Worm (Caenorhabditis elegans) whole organism, early embryonic: ENCODE measurements around the gene Y39G8B.7.

Source experiments
- B0310.2 ChIP-seq: sonication (generic microtip); optimal IDR thresholded peaks from 2 replicates; lab custom pipeline; 2016; ENCODE audit warnings: mild to moderate bottlenecking, missing genetic modification characterization, missing compliant biosample characterization
- F13C5.2 ChIP-seq: sonication (generic microtip); optimal IDR thresholded peaks from 2 replicates; lab custom pipeline; 2017; ENCODE audit warnings: mild to moderate bottlenecking, missing genetic modification characterization, inconsistent platforms, missing compliant biosample characterization
- aly-1 ChIP-seq: sonication (generic microtip); optimal IDR thresholded peaks from 2 replicates; lab custom pipeline; 2016; ENCODE audit warnings: missing genetic modification characterization, missing compliant biosample characterization
- ama-1 ChIP-seq: fragments of 150-350 bp; optimal IDR thresholded peaks from 2 replicates; lab custom pipeline; 2014
- ets-7 ChIP-seq: sonication (generic microtip); optimal IDR thresholded peaks from 2 replicates; lab custom pipeline; 2016; ENCODE audit warnings: missing genotype, missing genetic modification characterization, missing compliant biosample characterization
- flt-1 ChIP-seq: fragments of 200-800 bp; sonication (Bioruptor generic); IDR thresholded peaks from 2 replicates; pipeline ENCODE4 v1.3.6; 2022; ENCODE audit warnings: missing genetic modification characterization, missing compliant biosample characterization
- hmg-4 ChIP-seq: fragments of 200-800 bp; sonication (Bioruptor generic); optimal IDR thresholded peaks from 2 replicates; lab custom pipeline; 2018; ENCODE audit warnings: mild to moderate bottlenecking, missing genetic modification characterization, missing compliant biosample characterization
- hnd-1 ChIP-seq: sonication (generic microtip); optimal IDR thresholded peaks from 2 replicates; lab custom pipeline; 2016; ENCODE audit warnings: missing genetic modification characterization, missing compliant biosample characterization
- scrt-1 ChIP-seq: fragments of 200-800 bp; sonication (Bioruptor generic); IDR thresholded peaks from 2 replicates; pipeline ENCODE4 v1.3.6; 2022; ENCODE audit warnings: missing genetic modification characterization, missing compliant biosample characterization
- tbx-11 ChIP-seq: fragments of 200-800 bp; sonication (Bioruptor generic); IDR thresholded peaks from 2 replicates; pipeline ENCODE4 v1.3.6; 2022; ENCODE audit warnings: missing genetic modification characterization, missing compliant biosample characterization
- tbx-37 ChIP-seq: fragments of 200-800 bp; sonication (Bioruptor generic); conservative IDR thresholded peaks from 2 replicates; pipeline ENCODE4 v1.3.6; 2022; ENCODE audit warnings: missing genetic modification reagents, missing genetic modification characterization, missing compliant biosample characterization
- tra-4 ChIP-seq: sonication (generic microtip); optimal IDR thresholded peaks from 2 replicates; lab custom pipeline; 2017; ENCODE audit warnings: missing genetic modification characterization, missing compliant biosample characterization

ce11 chrII:13984551-13984950 is 10.3 kb downstream of the Y39G8B.7 start, which contains the start of gene sre-47:
- TF ChIP-seq tbx-37 (GFP tag; lab: Robert Waterston, UW): no peak
- TF ChIP-seq ama-1 (lab: Kevin White, UChicago): no peak
- TF ChIP-seq flt-1 (GFP tag; lab: Robert Waterston, UW): no peak
- TF ChIP-seq scrt-1 (GFP tag; lab: Robert Waterston, UW): no peak
- TF ChIP-seq B0310.2 (tag; lab: Kevin White, UChicago): no peak
- no peak for TF ChIP-seq aly-1
- no peak for TF ChIP-seq ets-7 (tag; lab: Kevin White, UChicago)
- no peak for TF ChIP-seq tra-4
- TF ChIP-seq F13C5.2: no peak
- TF ChIP-seq tbx-11 (GFP tag; lab: Robert Waterston, UW): no peak
- TF ChIP-seq hnd-1: no peak
- TF ChIP-seq hmg-4 (GFP tag; lab: Kevin White, UChicago): no peak
